Worm (Caenorhabditis elegans) whole organism, mixed stage, embryonic: ENCODE results near the gene unc-5.

Source experiments
- ces-1 ChIP-seq: fragments of 150-350 bp; optimal IDR thresholded peaks from 2 replicates; lab custom pipeline; 2014; ENCODE audit warnings: missing biosample characterization, missing genetic modification reagents, missing genetic modification characterization
- elt-1 ChIP-seq: sonication (generic microtip); optimal IDR thresholded peaks from 2 replicates; lab custom pipeline; 2017; ENCODE audit warnings: missing genetic modification characterization, mild to moderate bottlenecking, missing compliant biosample characterization, antibody characterized with exemption, moderate library complexity, borderline replicate concordance; ENCODE audit not compliant: insufficient read depth
- ham-2 ChIP-seq: fragments of 200-800 bp; sonication (Bioruptor generic); optimal IDR thresholded peaks from 2 replicates; lab custom pipeline; 2018; ENCODE audit warnings: mild to moderate bottlenecking, missing genetic modification characterization, missing compliant biosample characterization
- hlh-1 ChIP-seq: fragments of 150-350 bp; optimal IDR thresholded peaks from 2 replicates; lab custom pipeline; 2014; ENCODE audit warnings: missing biosample characterization, missing genetic modification reagents, missing genetic modification characterization
- lsy-2 ChIP-seq: fragments of 150-350 bp; optimal IDR thresholded peaks from 2 replicates; lab custom pipeline; 2014; ENCODE audit warnings: missing biosample characterization, missing genetic modification characterization
- mep-1 ChIP-seq: fragments of 150-350 bp; optimal IDR thresholded peaks from 2 replicates; lab custom pipeline; 2017; ENCODE audit warnings: missing biosample characterization, missing genetic modification reagents, missing genetic modification characterization, inconsistent platforms
- nhr-12 ChIP-seq: fragments of 150-350 bp; optimal IDR thresholded peaks from 2 replicates; lab custom pipeline; 2014; ENCODE audit warnings: missing biosample characterization, missing genetic modification characterization
- nhr-237 ChIP-seq: fragments of 150-350 bp; optimal IDR thresholded peaks from 2 replicates; lab custom pipeline; 2014; ENCODE audit warnings: missing biosample characterization, missing genetic modification characterization
- pha-4 ChIP-seq: fragments of 150-350 bp; optimal IDR thresholded peaks from 2 replicates; lab custom pipeline; 2018; ENCODE audit warnings: missing biosample characterization, missing genetic modification reagents, missing genetic modification characterization
- snpc-4 ChIP-seq: fragments of 150-350 bp; optimal IDR thresholded peaks from 2 replicates; lab custom pipeline; 2014; ENCODE audit warnings: missing biosample characterization, missing genetic modification characterization
- unc-62 ChIP-seq: fragments of 150-350 bp; optimal IDR thresholded peaks from 2 replicates; lab custom pipeline; 2014; ENCODE audit warnings: missing biosample characterization, missing genetic modification reagents, missing genetic modification characterization

ce11 chrIV:5493135-5493534 lies 35.0 kb downstream of the unc-5 start:
- TF ChIP-seq nhr-237 (tag; lab: Kevin White, UChicago) (no peak), ces-1 (GFP tag; lab: Kevin White, UChicago) (peak; percentile 28), snpc-4 (tag; lab: Kevin White, UChicago) (no peak), ham-2 (no peak), unc-62 (GFP tag; lab: Kevin White, UChicago) (no peak), hlh-1 (tag; lab: Kevin White, UChicago) (no peak), elt-1 (tag; lab: Kevin White, UChicago) (no peak), mep-1 (tag; lab: Kevin White, UChicago) (no peak), nhr-12 (tag; lab: Kevin White, UChicago) (no peak), lsy-2 (tag; lab: Kevin White, UChicago) (no peak), pha-4 (no peak)
